Fruit fly (Drosophila melanogaster): ENCODE measurements around the gene TSG101.

DNA sequence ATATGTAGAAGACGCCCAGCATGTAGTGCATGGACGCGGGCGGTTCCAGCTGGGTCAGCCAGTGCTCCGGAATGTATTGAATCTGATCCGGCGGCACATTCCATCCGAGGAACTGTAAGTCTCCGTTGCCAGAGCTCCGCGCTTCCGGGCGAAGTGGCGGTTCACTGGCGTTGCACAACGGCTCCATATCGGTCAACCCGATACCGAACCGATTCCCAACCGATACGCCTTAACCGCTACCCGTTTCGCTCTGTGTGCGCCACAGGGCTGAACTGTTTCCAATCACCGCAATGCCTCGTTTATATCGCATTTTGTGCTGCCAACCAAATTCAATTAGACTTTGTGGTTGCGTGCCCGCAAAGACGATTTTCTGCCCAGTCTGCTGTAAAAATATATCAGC is 20.2 kb downstream of the TSG101 start, which contains the start of gene Rh4:
- TF ChIP-seq CG17361 (GFP tag; IDR thresholded peaks at IDR 0.05) = no peak
- no peak for TF ChIP-seq CG17829 (tag; optimal IDR thresholded peaks at IDR 0.05)
- TF ChIP-seq ro (GFP tag; IDR thresholded peaks at IDR 0.05) = no peak
- no peak for TF ChIP-seq CG15011 (GFP tag; optimal IDR thresholded peaks at IDR 0.05)
- TF ChIP-seq prd (optimal IDR thresholded peaks at IDR 0.05) = no peak
- TF ChIP-seq prd (GFP tag; IDR thresholded peaks at IDR 0.05) = no peak
- TF ChIP-seq mam (GFP tag; optimal IDR thresholded peaks at IDR 0.05) = no peak
- no peak for TF ChIP-seq Hr78 (GFP tag; optimal IDR thresholded peaks at IDR 0.05)
